Fruit fly (Drosophila melanogaster): ENCODE data around the gene CG34456.

DNA sequence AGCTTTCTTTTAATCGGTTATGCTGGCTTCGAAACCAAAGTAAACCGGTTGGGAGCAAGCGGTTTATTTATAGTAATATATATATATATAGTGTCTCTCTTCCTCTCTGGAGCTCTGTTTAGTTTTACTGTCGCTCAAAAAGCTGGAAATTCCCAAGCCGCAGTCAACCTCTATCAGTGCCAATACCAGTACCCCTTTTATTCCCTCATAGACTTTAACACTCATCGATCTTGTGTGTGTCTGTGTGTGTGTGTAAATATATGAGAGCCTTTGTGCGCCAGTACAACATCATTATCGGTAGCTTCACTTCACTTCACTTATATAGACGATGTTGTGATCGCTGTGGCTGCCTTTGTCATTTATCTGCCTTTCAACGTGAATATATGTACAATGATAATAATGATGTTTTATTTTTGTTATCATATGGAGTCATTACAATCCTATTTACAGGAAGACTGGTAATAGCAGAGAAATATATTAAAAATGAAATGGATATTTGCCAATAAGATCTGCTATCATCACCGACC, 23.9 kb upstream of the CG34456 start:
- no peak for TF ChIP-seq Fer2 (tag; optimal IDR thresholded peaks at IDR 0.05)
- no peak for TF ChIP-seq gsb-n (tag; optimal IDR thresholded peaks at IDR 0.05)
- TF ChIP-seq CG3726 (GFP tag; IDR thresholded peaks at IDR 0.05), result no peak
- no peak for TF ChIP-seq CG11696 (GFP tag; IDR thresholded peaks at IDR 0.05)
- no peak for TF ChIP-seq zen2 (GFP tag; IDR thresholded peaks at IDR 0.05; ENCODE audit: partially characterized antibody)

All from whole organism, embryonic.